Fruit fly (Drosophila melanogaster): Measurements from ENCODE around the gene Adat1.

dm6 chr2L:13820176-13820575 is 8.9 kb upstream of the Adat1 start:
- TF ChIP-seq CG8478 (optimal IDR thresholded peaks at IDR 0.05) (no peak), EcR (GFP tag; optimal IDR thresholded peaks at IDR 0.05) (no peak), pan (optimal IDR thresholded peaks at IDR 0.05) (no peak), psq (optimal IDR thresholded peaks at IDR 0.05) (no peak), usp (GFP tag; optimal IDR thresholded peaks at IDR 0.05) (no peak), Dll (optimal IDR thresholded peaks at IDR 0.05) (no peak)
